Fruit fly (Drosophila melanogaster): ENCODE data around the gene ab.

DNA sequence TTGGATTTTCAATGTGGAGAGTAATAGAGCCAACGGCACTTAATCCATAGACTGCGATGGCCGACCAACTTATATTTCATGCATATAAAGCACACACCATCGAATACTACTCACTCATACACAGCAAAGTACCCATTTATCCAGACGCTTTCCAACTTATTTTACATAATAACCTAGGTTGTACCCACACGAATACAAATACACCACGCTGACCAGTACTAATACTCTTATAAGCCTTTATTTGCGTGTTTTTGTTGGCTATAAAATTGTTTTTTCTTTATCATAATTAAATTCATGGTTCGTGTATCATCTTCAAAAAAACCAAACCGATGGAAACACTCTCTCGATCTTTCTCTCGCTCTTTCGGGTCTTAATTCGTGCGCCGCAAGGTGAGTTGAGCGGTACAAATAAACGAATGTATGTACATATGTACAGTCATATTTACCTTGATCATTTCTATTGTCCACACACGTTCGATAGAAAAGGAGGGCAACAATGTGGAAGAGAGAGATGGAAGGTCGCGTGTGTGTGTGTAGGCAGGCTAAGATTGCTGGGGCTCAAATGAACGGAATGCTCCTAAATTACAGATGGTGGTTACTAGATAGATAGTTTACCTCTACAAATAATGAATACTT is 3.8 kb upstream of the ab start:
- TF ChIP-seq CG34367 (tag; optimal IDR thresholded peaks at IDR 0.05): no peak
- no peak for TF ChIP-seq CG13204 (GFP tag; optimal IDR thresholded peaks at IDR 0.05)

All from whole organism, pupa.